Fruit fly (Drosophila melanogaster) whole organism, embryonic: ENCODE measurements around the gene Cpr67Fa2.

ENCODE experiments used
- CG10274 ChIP-seq: fragments of 200-800 bp; sonication (Bioruptor generic); optimal IDR thresholded peaks from 3 replicates; lab custom pipeline; 2017; ENCODE audit warnings: missing biosample characterization, mild to moderate bottlenecking, missing genetic modification characterization
- CG10543 ChIP-seq: fragments of 200-800 bp; sonication (Bioruptor generic); optimal IDR thresholded peaks from 3 replicates; lab custom pipeline; 2017; ENCODE audit warnings: missing biosample characterization, mild to moderate bottlenecking, missing genetic modification characterization, moderate library complexity
- CG11093 ChIP-seq: fragments of 200-800 bp; sonication (Bioruptor generic); IDR thresholded peaks from 3 replicates; pipeline ENCODE4 v1.3.6; 2022; ENCODE audit warnings: missing biosample characterization, missing genetic modification characterization
- CG11695 ChIP-seq: fragments of 200-800 bp; sonication (Bioruptor generic); IDR thresholded peaks from 3 replicates; pipeline ENCODE4 v1.3.6; 2022; ENCODE audit warnings: missing biosample characterization, missing genetic modification characterization
- CG12769 ChIP-seq: fragments of 200-800 bp; sonication (Bioruptor generic); optimal IDR thresholded peaks from 2 replicates; lab custom pipeline; 2019; ENCODE audit warnings: missing biosample characterization, mild to moderate bottlenecking, missing genetic modification characterization, moderate library complexity
- CG15479 ChIP-seq: fragments of 200-800 bp; sonication (Bioruptor generic); optimal IDR thresholded peaks from 3 replicates; lab custom pipeline; 2019; ENCODE audit warnings: missing biosample characterization, mild to moderate bottlenecking, missing genetic modification characterization, moderate library complexity
- CG15601 ChIP-seq: fragments of 200-800 bp; sonication (Bioruptor generic); optimal IDR thresholded peaks from 3 replicates; lab custom pipeline; 2019; ENCODE audit warnings: missing biosample characterization, mild to moderate bottlenecking, missing genetic modification characterization, moderate library complexity
- CG3065 ChIP-seq: fragments of 200-800 bp; sonication (Bioruptor generic); optimal IDR thresholded peaks from 2 replicates; lab custom pipeline; 2016; ENCODE audit warnings: missing biosample characterization, missing genetic modification characterization
- CG3281 ChIP-seq: fragments of 200-800 bp; sonication (Bioruptor generic); optimal IDR thresholded peaks from 3 replicates; lab custom pipeline; 2017; ENCODE audit warnings: missing biosample characterization, mild to moderate bottlenecking, missing genetic modification characterization
- CG33213 ChIP-seq: fragments of 200-800 bp; sonication (Bioruptor generic); optimal IDR thresholded peaks from 3 replicates; lab custom pipeline; 2016; ENCODE audit warnings: missing biosample characterization, missing genetic modification characterization
- CG3407 ChIP-seq: fragments of 200-800 bp; sonication (Bioruptor generic); optimal IDR thresholded peaks from 2 replicates; lab custom pipeline; 2018; ENCODE audit warnings: missing biosample characterization, mild to moderate bottlenecking, missing genetic modification characterization
- CG4730 ChIP-seq: fragments of 200-800 bp; sonication (Bioruptor generic); IDR thresholded peaks from 2 replicates; pipeline ENCODE4 v1.3.6; 2022; ENCODE audit warnings: missing biosample characterization, missing genetic modification characterization
- CG5245 ChIP-seq: fragments of 200-800 bp; sonication (Bioruptor generic); optimal IDR thresholded peaks from 3 replicates; lab custom pipeline; 2016; ENCODE audit warnings: missing biosample characterization, missing genetic modification characterization
- CG6175 ChIP-seq: fragments of 200-800 bp; sonication (Bioruptor generic); IDR thresholded peaks from 3 replicates; pipeline ENCODE4 v1.3.6; 2022; ENCODE audit warnings: missing biosample characterization, missing genetic modification characterization
- CrebB ChIP-seq: fragments of 200-800 bp; sonication (Bioruptor generic); optimal IDR thresholded peaks from 3 replicates; lab custom pipeline; 2018; ENCODE audit warnings: missing biosample characterization, mild to moderate bottlenecking, missing genetic modification characterization
- Dip2 ChIP-seq: fragments of 200-800 bp; sonication (Bioruptor generic); IDR thresholded peaks from 2 replicates; pipeline ENCODE4 v1.3.6; 2022; ENCODE audit warnings: missing biosample characterization, missing genetic modification characterization
- Doc3 ChIP-seq: fragments of 200-800 bp; sonication (Bioruptor generic); IDR thresholded peaks from 3 replicates; pipeline ENCODE4 v1.3.6; 2022; ENCODE audit warnings: missing biosample characterization, missing genetic modification characterization; ENCODE audit not compliant: partially characterized antibody
- Eip74EF ChIP-seq, 2 experiments: fragments of 200-800 bp in 1 of 2; fragments of >200 bp in 1 of 2; sonication (Bioruptor generic) in 1 of 2; optimal IDR thresholded peaks; 2 replicates each; lab custom pipeline; 2017 to 2019; ENCODE audit warnings: missing biosample characterization in 2 of 2, missing genetic modification characterization in 2 of 2, mild to moderate bottlenecking in 1 of 2, moderate library complexity in 1 of 2
- GATAe ChIP-seq: fragments of 200-800 bp; sonication (Bioruptor generic); conservative IDR thresholded peaks from 2 replicates; pipeline ENCODE4 v1.3.6; 2022; ENCODE audit warnings: missing biosample characterization, missing genetic modification characterization
- Hey ChIP-seq: fragments of 200-800 bp; sonication (Bioruptor generic); optimal IDR thresholded peaks from 3 replicates; lab custom pipeline; 2018; ENCODE audit warnings: missing biosample characterization, mild to moderate bottlenecking, missing genetic modification characterization
- HmgZ ChIP-seq: fragments of 200-800 bp; sonication (Bioruptor generic); optimal IDR thresholded peaks from 2 replicates; lab custom pipeline; 2018; ENCODE audit warnings: missing biosample characterization, mild to moderate bottlenecking, missing genetic modification characterization
- Hr39 ChIP-seq: fragments of >200 bp; optimal IDR thresholded peaks from 2 replicates; lab custom pipeline; 2017
- Med ChIP-seq: fragments of 200-800 bp; sonication (Bioruptor generic); peaks from one replicate; lab custom pipeline; 2016; ENCODE audit warnings: missing biosample characterization, missing genetic modification characterization, mild to moderate bottlenecking, inconsistent platforms, moderate library complexity
- NK7.1 ChIP-seq: fragments of 200-800 bp; sonication (Bioruptor generic); optimal IDR thresholded peaks from 3 replicates; lab custom pipeline; 2016; ENCODE audit warnings: missing biosample characterization, missing genetic modification characterization
- Oaz ChIP-seq: fragments of 200-800 bp; sonication (Bioruptor generic); IDR thresholded peaks from 2 replicates; pipeline ENCODE4 v1.3.6; 2022; ENCODE audit warnings: missing biosample characterization, missing genetic modification characterization
- Ravus ChIP-seq: fragments of 200-800 bp; sonication (Bioruptor generic); IDR thresholded peaks from 2 replicates; pipeline ENCODE4 v1.3.6; 2022; ENCODE audit warnings: missing biosample characterization, missing genetic modification characterization
- Tbp ChIP-seq: fragments of >200 bp; optimal IDR thresholded peaks from 2 replicates; lab custom pipeline; 2018; ENCODE audit warnings: missing biosample characterization, missing genetic modification characterization
- Usf ChIP-seq: fragments of 200-800 bp; sonication (Bioruptor generic); optimal IDR thresholded peaks from 2 replicates; lab custom pipeline; 2017; ENCODE audit warnings: missing genotype, missing biosample characterization, missing genetic modification characterization
- crol ChIP-seq: fragments of 200-800 bp; sonication (Bioruptor generic); IDR thresholded peaks from 2 replicates; pipeline ENCODE4 v1.3.6; 2022; ENCODE audit warnings: missing biosample characterization, missing genetic modification characterization
- cwo ChIP-seq: fragments of 200-800 bp; sonication (Bioruptor generic); optimal IDR thresholded peaks from 3 replicates; lab custom pipeline; 2017; ENCODE audit warnings: missing biosample characterization, missing genetic modification characterization, mild to moderate bottlenecking, moderate library complexity, missing genetic modification reagents
- emc ChIP-seq: fragments of 200-800 bp; sonication (Bioruptor generic); optimal IDR thresholded peaks from 2 replicates; lab custom pipeline; 2016; ENCODE audit warnings: missing biosample characterization, missing genetic modification characterization
- exex ChIP-seq: fragments of 200-800 bp; sonication (Bioruptor generic); optimal IDR thresholded peaks from 4 replicates; lab custom pipeline; 2018; ENCODE audit warnings: missing biosample characterization, mild to moderate bottlenecking, missing genetic modification characterization, moderate library complexity
- ftz-f1 ChIP-seq: fragments of 200-800 bp; sonication (Bioruptor generic); optimal IDR thresholded peaks from 2 replicates; lab custom pipeline; 2016; ENCODE audit warnings: missing biosample characterization, missing genetic modification characterization
- hth ChIP-seq: fragments of >200 bp; optimal IDR thresholded peaks from 2 replicates; lab custom pipeline; 2017; ENCODE audit warnings: inconsistent platforms
- lab ChIP-seq: fragments of 200-800 bp; sonication (Bioruptor generic); optimal IDR thresholded peaks from 3 replicates; lab custom pipeline; 2017; ENCODE audit warnings: missing biosample characterization, missing genetic modification characterization, mild to moderate bottlenecking, moderate library complexity, missing genetic modification reagents
- lov ChIP-seq, 2 experiments: fragments of 200-800 bp in 1 of 2; fragments of >200 bp in 1 of 2; sonication (Bioruptor generic) in 1 of 2; IDR thresholded peaks in 1 of 2; optimal IDR thresholded peaks in 1 of 2; 2 replicates in 1 of 2; 3 replicates in 1 of 2; pipeline versions ENCODE4 v1.3.6 to Lab custom; 2017 to 2022; ENCODE audit warnings: missing biosample characterization in 1 of 2, missing genetic modification characterization in 1 of 2
- luna ChIP-seq: fragments of 200-800 bp; sonication (Bioruptor generic); optimal IDR thresholded peaks from 2 replicates; lab custom pipeline; 2016; ENCODE audit warnings: missing biosample characterization, missing genetic modification characterization
- mirr ChIP-seq: fragments of 200-800 bp; sonication (Bioruptor generic); optimal IDR thresholded peaks from 3 replicates; lab custom pipeline; 2018; ENCODE audit warnings: missing biosample characterization, mild to moderate bottlenecking, missing genetic modification characterization
- p53 ChIP-seq: fragments of 200-800 bp; sonication (Bioruptor generic); optimal IDR thresholded peaks from 2 replicates; lab custom pipeline; 2016; ENCODE audit warnings: missing biosample characterization, missing genetic modification characterization
- psq ChIP-seq: fragments of 200-800 bp; sonication (Bioruptor generic); optimal IDR thresholded peaks from 2 replicates; lab custom pipeline; 2017; ENCODE audit warnings: missing biosample characterization, missing genetic modification characterization
- rib ChIP-seq: fragments of 200-800 bp; sonication (Bioruptor generic); IDR thresholded peaks from 2 replicates; pipeline ENCODE4 v1.3.6; 2022; ENCODE audit warnings: missing biosample characterization, missing genetic modification characterization
- row ChIP-seq: fragments of 200-800 bp; sonication (Bioruptor generic); IDR thresholded peaks from 3 replicates; pipeline ENCODE4 v1.3.6; 2022; ENCODE audit warnings: missing biosample characterization, missing genetic modification characterization
- run ChIP-seq: fragments of 200-800 bp; sonication (Bioruptor generic); optimal IDR thresholded peaks from 3 replicates; lab custom pipeline; 2018; ENCODE audit warnings: missing biosample characterization, mild to moderate bottlenecking, missing genetic modification characterization
- wdn ChIP-seq: fragments of 200-800 bp; sonication (Bioruptor generic); IDR thresholded peaks from 2 replicates; pipeline ENCODE4 v1.3.6; 2022; ENCODE audit warnings: missing biosample characterization, missing genetic modification characterization
- wor ChIP-seq: fragments of 200-800 bp; sonication (Bioruptor generic); IDR thresholded peaks from 2 replicates; pipeline ENCODE4 v1.3.6; 2022; ENCODE audit warnings: missing biosample characterization, missing genetic modification characterization
- z ChIP-seq: fragments of 200-800 bp; sonication (Bioruptor generic); IDR thresholded peaks from 3 replicates; pipeline ENCODE4 v1.3.6; 2022; ENCODE audit warnings: missing biosample characterization, missing genetic modification characterization
- zen ChIP-seq: fragments of 200-800 bp; sonication (Bioruptor generic); optimal IDR thresholded peaks from 3 replicates; lab custom pipeline; 2018; ENCODE audit warnings: missing biosample characterization, mild to moderate bottlenecking, missing genetic modification characterization, moderate library complexity
- zfh2 ChIP-seq: fragments of 200-800 bp; sonication (Bioruptor generic); optimal IDR thresholded peaks from 2 replicates; lab custom pipeline; 2016; ENCODE audit warnings: missing biosample characterization, missing genetic modification characterization

The Cpr67Fa2 gene

DNA sequence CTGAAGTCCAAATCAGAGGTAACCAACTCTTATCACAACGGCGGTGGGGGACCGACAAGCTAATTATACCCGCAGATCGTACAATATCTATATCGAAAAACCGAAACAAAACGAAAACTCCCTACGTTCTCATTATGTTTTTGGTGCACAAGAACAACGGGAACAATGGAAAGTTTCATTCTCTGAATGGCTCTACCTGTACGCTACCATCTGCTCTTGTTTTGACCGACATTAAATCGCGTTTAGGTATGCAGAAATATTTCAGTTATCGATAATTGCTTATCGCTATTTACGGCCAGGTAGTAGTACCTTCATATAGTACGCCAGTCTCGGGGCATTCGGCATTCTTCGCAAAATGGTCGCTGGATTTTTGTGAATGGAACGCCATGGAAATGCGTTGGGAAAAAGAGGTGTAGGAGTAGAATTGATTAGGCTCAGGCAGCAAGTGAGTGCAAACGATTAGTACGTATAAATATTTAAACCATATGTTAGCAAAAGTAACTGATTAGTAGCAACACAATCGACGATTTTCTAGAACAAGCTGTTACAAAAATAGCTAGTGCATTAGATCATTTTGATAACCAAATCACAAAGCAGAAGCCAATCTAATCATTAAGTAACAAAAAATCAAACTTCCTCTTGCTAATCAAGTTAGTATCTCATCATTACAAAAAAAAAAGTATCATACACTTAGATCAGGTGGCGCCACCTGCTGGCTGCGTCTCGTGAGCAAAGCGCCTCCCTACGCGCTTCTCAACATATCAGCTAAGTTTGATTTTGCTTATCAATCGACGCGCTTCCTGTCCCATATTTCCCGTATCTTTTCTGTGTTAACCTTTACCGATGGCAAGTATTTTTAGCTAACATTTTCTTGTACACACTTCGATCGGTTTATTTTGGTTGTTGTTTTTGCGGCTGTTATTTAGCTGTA lies 28.7 kb upstream of the Cpr67Fa2 start (continued):
- TF ChIP-seq Dip2 (GFP tag; lab: Robert Waterston, UW) (no peak), ftz-f1 (no peak), wdn (GFP tag; lab: Robert Waterston, UW) (no peak), wor (no peak), CG33213 (no peak)
- TF ChIP-seq, all 482 proteins: peak for 29

dm6 chr3L:10863925-10864324 lies 27.6 kb upstream of the Cpr67Fa2 start:
- no peak for TF ChIP-seq z
- no peak for TF ChIP-seq CG12769
- no peak for TF ChIP-seq CG10274
- no peak for TF ChIP-seq CG15601 (tag; lab: Kevin White, UChicago)
- no peak for TF ChIP-seq p53
- no peak for TF ChIP-seq Doc3 (GFP tag; lab: Robert Waterston, UW)
- no peak for TF ChIP-seq run
- TF ChIP-seq Ravus: no peak
- TF ChIP-seq Hr39 (lab: Kevin White, UChicago): no peak
- peak; percentile 29 for TF ChIP-seq mirr (GFP tag; lab: Kevin White, UChicago)
- no peak for TF ChIP-seq lov (optimal IDR thresholded peaks at IDR 0.05; lab: Kevin White, UChicago)
- TF ChIP-seq lov (GFP tag; IDR thresholded peaks at IDR 0.05; lab: Robert Waterston, UW): no peak
- TF ChIP-seq CrebB (tag; lab: Kevin White, UChicago): no peak
- TF ChIP-seq CG3407 (GFP tag; lab: Kevin White, UChicago): no peak
- TF ChIP-seq Tbp (GFP tag; lab: Kevin White, UChicago): no peak
- TF ChIP-seq Hey (tag; lab: Kevin White, UChicago): peak; percentile 2
- peak; percentile 58 for TF ChIP-seq Med (GFP tag; lab: Kevin White, UChicago)
- peak; percentile 7 for TF ChIP-seq CG15479
- TF ChIP-seq CG4730 (GFP tag; lab: Robert Waterston, UW): no peak
- TF ChIP-seq luna (GFP tag; lab: Kevin White, UChicago): no peak
- TF ChIP-seq HmgZ (tag; lab: Kevin White, UChicago): peak; percentile 32
- no peak for TF ChIP-seq emc (GFP tag; lab: Kevin White, UChicago)
- TF ChIP-seq zfh2 (GFP tag; lab: Kevin White, UChicago): no peak
- TF ChIP-seq CG10543 (GFP tag; lab: Kevin White, UChicago): peak; percentile 33
- TF ChIP-seq zen (tag; lab: Kevin White, UChicago): no peak
- TF ChIP-seq CG5245 (GFP tag; lab: Kevin White, UChicago): no peak
- TF ChIP-seq rib (GFP tag; lab: Robert Waterston, UW): peak; percentile 54; the same call in 1 of the 2 replicates
- peak; percentile 71 for TF ChIP-seq exex (tag; lab: Kevin White, UChicago)
- TF ChIP-seq Eip74EF (GFP tag; optimal IDR thresholded peaks at IDR 0.05; lab: Kevin White, UChicago): no peak
- no peak for TF ChIP-seq Oaz (GFP tag; lab: Robert Waterston, UW)
- 0 out of 3 replicates have a peak, but pooled peaks have one; percentile 17 for TF ChIP-seq row
- 0 out of 3 replicates have a peak, but pooled peaks have one; percentile 41 for TF ChIP-seq CG6175 (GFP tag; lab: Robert Waterston, UW)
- TF ChIP-seq NK7.1: no peak
- TF ChIP-seq cwo (GFP tag; lab: Kevin White, UChicago): peak; percentile 61
- TF ChIP-seq CG11695 (GFP tag; lab: Robert Waterston, UW): no peak
- no peak for TF ChIP-seq hth (lab: Kevin White, UChicago)
- TF ChIP-seq Usf (GFP tag; lab: Kevin White, UChicago): no peak
- no peak for TF ChIP-seq CG3065 (GFP tag; lab: Kevin White, UChicago)
- TF ChIP-seq GATAe (GFP tag; lab: Robert Waterston, UW): peak; percentile 72
- TF ChIP-seq lab (GFP tag; lab: Kevin White, UChicago): peak; percentile 18
- no peak for TF ChIP-seq psq (GFP tag; lab: Kevin White, UChicago)
- TF ChIP-seq CG11093 (GFP tag; lab: Robert Waterston, UW): no peak
- no peak for TF ChIP-seq CG3281
- peak; percentile 66 for TF ChIP-seq crol (GFP tag; lab: Robert Waterston, UW)
